Worm (Caenorhabditis elegans) whole organism, L3 larva: ENCODE data around the gene ceh-62.

Experiments used
- aly-2 ChIP-seq: fragments of 150-350 bp; optimal IDR thresholded peaks from 2 replicates; lab custom pipeline; 2014; ENCODE audit warnings: missing biosample characterization, missing genetic modification characterization
- egl-27 ChIP-seq: sonication (generic microtip); optimal IDR thresholded peaks from 4 replicates; lab custom pipeline; 2017; ENCODE audit warnings: missing biosample characterization, missing genetic modification reagents, missing genetic modification characterization
- lin-15B ChIP-seq: fragments of 150-350 bp; optimal IDR thresholded peaks from 2 replicates; lab custom pipeline; 2014; ENCODE audit warnings: missing biosample characterization, missing genetic modification characterization
- nhr-237 ChIP-seq: fragments of 150-350 bp; optimal IDR thresholded peaks from 2 replicates; lab custom pipeline; 2014; ENCODE audit warnings: missing biosample characterization, missing genetic modification characterization
- pha-4 ChIP-seq: fragments of 150-350 bp; optimal IDR thresholded peaks from 2 replicates; lab custom pipeline; 2014; ENCODE audit warnings: missing biosample characterization, missing genetic modification reagents, missing genetic modification characterization
- pqm-1 ChIP-seq: fragments of 150-350 bp; optimal IDR thresholded peaks from 2 replicates; lab custom pipeline; 2017; ENCODE audit warnings: missing biosample characterization, missing genetic modification characterization, inconsistent platforms
- ztf-11 ChIP-seq: fragments of 150-350 bp; optimal IDR thresholded peaks from 2 replicates; lab custom pipeline; 2014; ENCODE audit warnings: missing biosample characterization, missing genetic modification characterization
- ztf-4 ChIP-seq: fragments of 150-350 bp; optimal IDR thresholded peaks from 2 replicates; lab custom pipeline; 2014; ENCODE audit warnings: missing biosample characterization, missing genetic modification characterization

DNA sequence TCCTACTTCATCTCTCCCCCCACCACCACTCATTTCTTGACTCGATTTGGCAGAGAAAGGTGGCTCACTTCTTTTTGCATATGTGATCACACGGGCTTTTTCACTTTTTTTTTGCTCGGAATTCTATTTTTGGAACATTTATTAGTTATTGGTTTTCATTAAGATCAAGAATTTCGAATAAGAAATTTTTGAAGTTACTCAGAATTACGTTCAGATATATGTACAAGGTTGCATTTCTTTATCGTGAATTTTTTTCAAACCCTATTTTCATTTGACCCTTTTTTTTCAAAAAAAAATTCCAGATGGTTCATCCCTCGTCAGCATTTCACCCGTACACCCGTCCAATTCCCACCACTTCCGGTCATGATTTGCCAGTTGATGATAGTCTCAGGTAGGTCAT lies at the start of gene ceh-62:
- no peak for TF ChIP-seq egl-27
- TF ChIP-seq lin-15B (tag; lab: Kevin White, UChicago) = no peak
- no peak for TF ChIP-seq ztf-4
- no peak for TF ChIP-seq nhr-237 (tag; lab: Kevin White, UChicago)
- TF ChIP-seq pqm-1 = no peak
- no peak for TF ChIP-seq pha-4 (tag; lab: Kevin White, UChicago)
- no peak for TF ChIP-seq aly-2 (tag; lab: Kevin White, UChicago)
- no peak for TF ChIP-seq ztf-11 (tag; lab: Kevin White, UChicago)
